Worm (Caenorhabditis elegans) whole organism, L4 larva: ENCODE measurements around the gene dyf-17.

Source experiments
- F26F4.8 ChIP-seq: fragments of 200-800 bp; sonication (Bioruptor generic); conservative IDR thresholded peaks from 2 replicates; pipeline ENCODE4 v1.3.6; 2022; ENCODE audit warnings: missing genetic modification characterization, missing compliant biosample characterization
- F37D6.2 ChIP-seq: sonication (generic microtip); optimal IDR thresholded peaks from 2 replicates; lab custom pipeline; 2016; ENCODE audit warnings: mild to moderate bottlenecking, missing genetic modification characterization, missing compliant biosample characterization
- F49E8.2 ChIP-seq: sonication (generic microtip); optimal IDR thresholded peaks from 2 replicates; lab custom pipeline; 2016; ENCODE audit warnings: missing compliant biosample characterization, mild to moderate bottlenecking, missing genetic modification characterization, borderline replicate concordance
- T20F7.1 ChIP-seq: fragments of 200-800 bp; sonication (Bioruptor generic); optimal IDR thresholded peaks from 2 replicates; lab custom pipeline; 2018; ENCODE audit warnings: mild to moderate bottlenecking, missing genetic modification characterization, missing compliant biosample characterization
- T26A8.4 ChIP-seq: fragments of 200-800 bp; sonication (Bioruptor generic); IDR thresholded peaks from 2 replicates; pipeline ENCODE4 v1.3.6; 2022; ENCODE audit warnings: missing genetic modification characterization, missing compliant biosample characterization
- Y5F2A.4 ChIP-seq: fragments of 200-800 bp; sonication (Bioruptor generic); optimal IDR thresholded peaks from 2 replicates; lab custom pipeline; 2018; ENCODE audit warnings: mild to moderate bottlenecking, missing genetic modification characterization, missing compliant biosample characterization
- aha-1 ChIP-seq: fragments of 150-350 bp; peaks from one replicate; lab custom pipeline; 2014; ENCODE audit warnings: missing biosample characterization, missing genetic modification characterization
- aly-2 ChIP-seq: sonication (generic microtip); optimal IDR thresholded peaks from 2 replicates; lab custom pipeline; 2018; ENCODE audit warnings: missing biosample characterization, missing genetic modification characterization
- arid-1 ChIP-seq: fragments of 200-800 bp; sonication (Bioruptor generic); conservative IDR thresholded peaks from 2 replicates; pipeline ENCODE4 v1.3.6; 2022; ENCODE audit warnings: missing genetic modification reagents, missing genetic modification characterization, missing compliant biosample characterization
- attf-4 ChIP-seq: sonication (generic microtip); optimal IDR thresholded peaks from 3 replicates; lab custom pipeline; 2017; ENCODE audit warnings: missing biosample characterization, missing genetic modification characterization
- ceh-20 ChIP-seq: fragments of 200-800 bp; sonication (Bioruptor generic); IDR thresholded peaks from 2 replicates; pipeline ENCODE4 v1.3.6; 2022; ENCODE audit warnings: missing genetic modification reagents, missing genetic modification characterization, missing compliant biosample characterization
- ceh-44 ChIP-seq: fragments of 200-800 bp; sonication (Bioruptor generic); IDR thresholded peaks from 2 replicates; pipeline ENCODE4 v1.3.6; 2022; ENCODE audit warnings: missing genetic modification reagents, missing genetic modification characterization, missing compliant biosample characterization
- ctbp-1 ChIP-seq: fragments of 200-800 bp; sonication (Bioruptor generic); IDR thresholded peaks from 2 replicates; pipeline ENCODE4 v1.3.6; 2022; ENCODE audit warnings: missing genetic modification reagents, missing genetic modification characterization, missing compliant biosample characterization
- daf-16 ChIP-seq, 3 experiments: sonication (generic microtip); optimal IDR thresholded peaks; 2 replicates each; lab custom pipeline; 2016 to 2017; ENCODE audit warnings: missing genetic modification characterization in 3 of 3, missing genetic modification reagents in 3 of 3, mild to moderate bottlenecking in 2 of 3, missing compliant biosample characterization in 2 of 3, missing biosample characterization in 1 of 3, moderate library complexity in 1 of 3
- daf-19 ChIP-seq: fragments of 200-800 bp; sonication (Bioruptor generic); conservative IDR thresholded peaks from 2 replicates; pipeline ENCODE4 v1.3.6; 2022; ENCODE audit warnings: missing genetic modification characterization, missing compliant biosample characterization
- dmd-6 ChIP-seq: fragments of 200-800 bp; sonication (Bioruptor generic); IDR thresholded peaks from 2 replicates; pipeline ENCODE4 v1.3.6; 2022; ENCODE audit warnings: missing genetic modification reagents, missing genetic modification characterization, missing compliant biosample characterization
- dve-1 ChIP-seq: sonication (generic microtip); optimal IDR thresholded peaks from 2 replicates; lab custom pipeline; 2017; ENCODE audit warnings: antibody characterized with exemption, mild to moderate bottlenecking, missing genetic modification characterization, missing compliant biosample characterization; ENCODE audit not compliant: insufficient read depth
- egl-27 ChIP-seq: sonication (generic microtip); optimal IDR thresholded peaks from 3 replicates; lab custom pipeline; 2017; ENCODE audit warnings: missing biosample characterization, missing genetic modification reagents, missing genetic modification characterization
- egl-43 ChIP-seq: fragments of 200-800 bp; sonication (Bioruptor generic); IDR thresholded peaks from 2 replicates; pipeline ENCODE4 v1.3.6; 2022; ENCODE audit warnings: missing genetic modification reagents, missing genetic modification characterization, missing compliant biosample characterization
- fos-1 ChIP-seq: fragments of 150-350 bp; optimal IDR thresholded peaks from 2 replicates; lab custom pipeline; 2014; ENCODE audit warnings: missing biosample characterization, missing genetic modification characterization
- hlh-11 ChIP-seq: fragments of 200-800 bp; sonication (Bioruptor generic); optimal IDR thresholded peaks from 2 replicates; lab custom pipeline; 2018; ENCODE audit warnings: mild to moderate bottlenecking, missing genetic modification characterization, missing compliant biosample characterization
- hlh-30 ChIP-seq: sonication (generic microtip); optimal IDR thresholded peaks from 2 replicates; lab custom pipeline; 2017; ENCODE audit warnings: antibody characterized with exemption, mild to moderate bottlenecking, missing genetic modification characterization, missing compliant biosample characterization; ENCODE audit not compliant: insufficient read depth
- hmg-1.1 ChIP-seq: fragments of 200-800 bp; sonication (Bioruptor generic); IDR thresholded peaks from 2 replicates; pipeline ENCODE4 v1.3.6; 2022; ENCODE audit warnings: missing genetic modification reagents, missing genetic modification characterization, missing compliant biosample characterization
- lim-7 ChIP-seq: fragments of 200-800 bp; sonication (Bioruptor generic); IDR thresholded peaks from 2 replicates; pipeline ENCODE4 v1.3.6; 2022; ENCODE audit warnings: missing genetic modification characterization, missing compliant biosample characterization
- lin-13 ChIP-seq: fragments of 150-350 bp; optimal IDR thresholded peaks from 2 replicates; lab custom pipeline; 2014; ENCODE audit warnings: missing biosample characterization, missing genetic modification reagents, missing genetic modification characterization
- lir-3 ChIP-seq: sonication (generic microtip); optimal IDR thresholded peaks from 2 replicates; lab custom pipeline; 2016; ENCODE audit warnings: mild to moderate bottlenecking, missing genetic modification characterization, missing compliant biosample characterization
- madf-9 ChIP-seq: fragments of 200-800 bp; sonication (Bioruptor generic); conservative IDR thresholded peaks from 2 replicates; pipeline ENCODE4 v1.3.6; 2022; ENCODE audit warnings: missing genetic modification reagents, missing genetic modification characterization, missing compliant biosample characterization
- nhr-111 ChIP-seq: fragments of 200-800 bp; sonication (Bioruptor generic); optimal IDR thresholded peaks from 2 replicates; lab custom pipeline; 2018; ENCODE audit warnings: mild to moderate bottlenecking, missing genetic modification characterization, missing compliant biosample characterization
- nhr-25 ChIP-seq: sonication (generic microtip); optimal IDR thresholded peaks from 2 replicates; lab custom pipeline; 2017; ENCODE audit warnings: missing genetic modification characterization, mild to moderate bottlenecking, missing compliant biosample characterization, antibody characterized with exemption, moderate library complexity, borderline replicate concordance; ENCODE audit not compliant: insufficient read depth
- nhr-28 ChIP-seq: fragments of 150-350 bp; optimal IDR thresholded peaks from 2 replicates; lab custom pipeline; 2014; ENCODE audit warnings: missing biosample characterization, missing genetic modification characterization
- nhr-41 ChIP-seq: fragments of 200-800 bp; sonication (Bioruptor generic); IDR thresholded peaks from 2 replicates; pipeline ENCODE4 v1.3.6; 2022; ENCODE audit warnings: missing genetic modification reagents, missing genetic modification characterization, missing compliant biosample characterization
- nhr-42 ChIP-seq: fragments of 200-800 bp; sonication (Bioruptor generic); IDR thresholded peaks from 2 replicates; pipeline ENCODE4 v1.3.6; 2022; ENCODE audit warnings: missing genetic modification characterization, missing compliant biosample characterization
- nhr-76 ChIP-seq: fragments of 150-350 bp; optimal IDR thresholded peaks from 2 replicates; lab custom pipeline; 2014; ENCODE audit warnings: missing biosample characterization, missing genetic modification characterization
- nhr-77 ChIP-seq: fragments of 150-350 bp; optimal IDR thresholded peaks from 2 replicates; lab custom pipeline; 2014; ENCODE audit warnings: missing biosample characterization, missing genetic modification characterization
- pha-4 ChIP-seq, 2 experiments: fragments of 150-350 bp in 1 of 2; fragments of 200-800 bp in 1 of 2; sonication (Bioruptor generic) in 1 of 2; IDR thresholded peaks in 1 of 2; optimal IDR thresholded peaks in 1 of 2; 2 replicates each; pipeline versions ENCODE4 v1.3.6 to Lab custom; 2014 to 2022; ENCODE audit warnings: missing genetic modification characterization in 2 of 2, missing genetic modification reagents in 2 of 2, missing biosample characterization in 1 of 2, missing compliant biosample characterization in 1 of 2
- pqm-1 ChIP-seq: sonication (generic microtip); optimal IDR thresholded peaks from 2 replicates; lab custom pipeline; 2017; ENCODE audit warnings: missing biosample characterization, missing genetic modification characterization
- saeg-2 ChIP-seq: fragments of 200-800 bp; sonication (Bioruptor generic); IDR thresholded peaks from 2 replicates; pipeline ENCODE4 v1.3.6; 2022; ENCODE audit warnings: missing genetic modification reagents, missing genetic modification characterization, missing compliant biosample characterization
- set-16 ChIP-seq: fragments of 200-800 bp; sonication (Bioruptor generic); IDR thresholded peaks from 2 replicates; pipeline ENCODE4 v1.3.6; 2022; ENCODE audit warnings: missing genetic modification reagents, missing genetic modification characterization, missing compliant biosample characterization
- snpc-1.2 ChIP-seq: fragments of 200-800 bp; sonication (Bioruptor generic); IDR thresholded peaks from 2 replicates; pipeline ENCODE4 v1.3.6; 2022; ENCODE audit warnings: missing genetic modification reagents, missing genetic modification characterization, missing compliant biosample characterization
- snpc-4 ChIP-seq: fragments of 150-350 bp; optimal IDR thresholded peaks from 2 replicates; lab custom pipeline; 2014; ENCODE audit warnings: missing biosample characterization, missing genetic modification characterization
- tag-97 ChIP-seq: fragments of 200-800 bp; sonication (Bioruptor generic); IDR thresholded peaks from 2 replicates; pipeline ENCODE4 v1.3.6; 2022; ENCODE audit warnings: missing genetic modification characterization, missing compliant biosample characterization
- unc-130 ChIP-seq: sonication (generic microtip); optimal IDR thresholded peaks from 2 replicates; lab custom pipeline; 2016; ENCODE audit warnings: missing genetic modification reagents, missing genetic modification characterization, missing compliant biosample characterization
- unc-62 ChIP-seq, 3 experiments: fragments of 150-350 bp in 1 of 3; sonication (generic microtip); optimal IDR thresholded peaks in 2 of 3; peaks in 1 of 3; 1 replicate in 1 of 3; 2 replicates in 2 of 3; lab custom pipeline; 2014 to 2017; ENCODE audit warnings: missing biosample characterization in 3 of 3, missing genetic modification characterization in 3 of 3, missing genetic modification reagents in 3 of 3, missing genotype in 1 of 3
- vab-7 ChIP-seq: fragments of 200-800 bp; sonication (Bioruptor generic); IDR thresholded peaks from 2 replicates; pipeline ENCODE4 v1.3.6; 2022; ENCODE audit warnings: missing genetic modification reagents, missing genetic modification characterization, missing compliant biosample characterization

dyf-17 gene

DNA sequence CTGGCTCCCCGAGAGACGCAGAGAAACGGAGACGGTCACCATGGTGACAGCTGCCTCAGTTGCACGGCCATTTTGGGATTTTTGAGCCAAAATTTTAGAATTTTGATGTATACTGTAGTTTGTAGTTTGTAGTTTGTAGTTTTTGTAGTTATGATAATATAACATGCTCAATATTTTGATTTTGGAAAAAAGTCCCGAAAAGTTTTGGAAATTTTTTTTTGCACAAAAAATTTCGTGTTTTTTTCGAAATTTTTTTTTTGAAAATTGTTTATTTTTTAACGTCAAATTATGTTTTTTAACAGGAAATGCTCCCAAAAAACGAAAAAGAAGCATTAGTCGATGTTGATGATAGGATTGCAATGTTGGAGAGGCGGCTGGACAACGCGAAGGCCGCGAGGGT is at the start of gene dyf-17:
TSS of gene dyf-17 (plus strand) at position 301 of the 400 bp plus-strand sequence.
- no peak for TF ChIP-seq F49E8.2
- no peak for TF ChIP-seq fos-1 (tag; lab: Kevin White, UChicago)
- no peak for TF ChIP-seq tag-97
- TF ChIP-seq aha-1: peak; percentile 40
- no peak for TF ChIP-seq nhr-77 (tag; lab: Kevin White, UChicago)

- TF ChIP-seq set-16 (0 out of 2 replicates have a peak, but pooled peaks have one; percentile 6), snpc-1.2 (GFP tag; lab: Robert Waterston, UW) (no peak), snpc-4 (tag; lab: Kevin White, UChicago) (no peak), hmg-1.1 (0 out of 2 replicates have a peak, but pooled peaks have one; percentile 27), hlh-30 (tag; lab: Kevin White, UChicago) (peak; percentile 10), nhr-76 (tag; lab: Kevin White, UChicago) (no peak), ceh-44 (GFP tag; lab: Robert Waterston, UW) (no peak), lim-7 (GFP tag; lab: Robert Waterston, UW) (no peak), F26F4.8 (GFP tag; lab: Robert Waterston, UW) (no peak), unc-62 (GFP tag; optimal IDR thresholded peaks at IDR 0.05 in 1 of 2; lab: Kevin White, UChicago) (peak in 1 of 2 experiments; percentile 22), unc-62 (tag; optimal IDR thresholded peaks at IDR 0.05; lab: Kevin White, UChicago) (no peak), ceh-20 (GFP tag; lab: Robert Waterston, UW) (no peak), lin-13 (GFP tag; lab: Kevin White, UChicago) (no peak), hlh-11 (tag; lab: Kevin White, UChicago) (peak; percentile 6), unc-130 (no peak), T20F7.1 (GFP tag; lab: Kevin White, UChicago) (no peak), arid-1 (GFP tag; lab: Robert Waterston, UW) (no peak), daf-16 (GFP tag; optimal IDR thresholded peaks at IDR 0.05; lab: Kevin White, UChicago) (no peak), daf-16 (tag; optimal IDR thresholded peaks at IDR 0.05; lab: Kevin White, UChicago) (no peak), madf-9 (GFP tag; lab: Robert Waterston, UW) (no peak)
- TF ChIP-seq, all 104 proteins: peak for 5
Observed at ce11 chrV:19082541-19082940, 44.8 kb upstream of the dyf-17 start, which contains the start of gene nhr-95. Gene nhr-95, minus strand, starts transcription at chrV:19082641.

DNA sequence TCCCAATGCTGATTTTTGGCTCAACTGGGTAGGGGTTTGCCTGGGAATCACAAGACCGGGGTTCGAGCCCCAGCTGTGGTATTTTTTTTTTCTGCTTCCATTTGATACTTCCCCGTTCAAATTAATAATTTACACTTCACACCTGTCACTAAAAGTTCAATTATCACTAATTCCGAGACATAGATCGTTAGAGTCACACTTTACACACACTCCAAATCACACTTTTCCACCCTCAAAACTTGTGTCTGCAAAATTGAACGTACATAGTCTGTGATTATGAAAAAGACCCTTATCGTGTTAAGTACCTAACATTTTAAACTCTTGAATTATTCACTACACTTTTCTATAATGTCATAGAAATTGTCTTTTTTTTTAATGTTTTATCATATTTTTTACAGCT is 43.5 kb upstream of the dyf-17 start:
- TF ChIP-seq lim-7 (GFP tag; lab: Robert Waterston, UW): no peak
- TF ChIP-seq F49E8.2: no peak
- TF ChIP-seq lir-3: no peak
- no peak for TF ChIP-seq saeg-2
- TF ChIP-seq fos-1 (tag; lab: Kevin White, UChicago): no peak
- no peak for TF ChIP-seq Y5F2A.4 (GFP tag; lab: Kevin White, UChicago)
- no peak for TF ChIP-seq egl-27 (tag; lab: Kevin White, UChicago)
- TF ChIP-seq egl-43 (GFP tag; lab: Robert Waterston, UW): no peak
- no peak for TF ChIP-seq arid-1 (GFP tag; lab: Robert Waterston, UW)
- no peak for TF ChIP-seq pha-4 (GFP tag; IDR thresholded peaks at IDR 0.05; lab: Robert Waterston, UW)
- TF ChIP-seq pha-4 (tag; optimal IDR thresholded peaks at IDR 0.05; lab: Kevin White, UChicago): no peak
- no peak for TF ChIP-seq attf-4 (tag; lab: Kevin White, UChicago)
- TF ChIP-seq nhr-111 (GFP tag; lab: Kevin White, UChicago): no peak
- TF ChIP-seq ceh-44 (GFP tag; lab: Robert Waterston, UW): no peak
- TF ChIP-seq daf-19 (GFP tag; lab: Robert Waterston, UW): no peak
- TF ChIP-seq nhr-42: no peak
- no peak for TF ChIP-seq snpc-1.2 (GFP tag; lab: Robert Waterston, UW)
- TF ChIP-seq aha-1: no peak
- TF ChIP-seq pqm-1 (tag; lab: Kevin White, UChicago): peak; percentile 5
- no peak for TF ChIP-seq aly-2 (tag; lab: Kevin White, UChicago)
- peak; percentile 34 for TF ChIP-seq T20F7.1 (GFP tag; lab: Kevin White, UChicago)
- peak; percentile 77 for TF ChIP-seq dmd-6 (GFP tag; lab: Robert Waterston, UW)
- no peak for TF ChIP-seq F37D6.2 (tag; lab: Kevin White, UChicago)
- TF ChIP-seq nhr-25 (tag; lab: Kevin White, UChicago): no peak
- no peak for TF ChIP-seq dve-1 (tag; lab: Kevin White, UChicago)
- TF ChIP-seq hlh-30 (tag; lab: Kevin White, UChicago): peak; percentile 35
- peak; percentile 20 for TF ChIP-seq hlh-11 (tag; lab: Kevin White, UChicago)
- no peak for TF ChIP-seq nhr-41
- no peak for TF ChIP-seq vab-7 (GFP tag; lab: Robert Waterston, UW)
- no peak for TF ChIP-seq ctbp-1 (GFP tag; lab: Robert Waterston, UW)
- peak; percentile 73 for TF ChIP-seq nhr-28
- no peak for TF ChIP-seq T26A8.4 (GFP tag; lab: Robert Waterston, UW)
